Worm (Caenorhabditis elegans): ENCODE measurements around the gene lin-22.

DNA sequence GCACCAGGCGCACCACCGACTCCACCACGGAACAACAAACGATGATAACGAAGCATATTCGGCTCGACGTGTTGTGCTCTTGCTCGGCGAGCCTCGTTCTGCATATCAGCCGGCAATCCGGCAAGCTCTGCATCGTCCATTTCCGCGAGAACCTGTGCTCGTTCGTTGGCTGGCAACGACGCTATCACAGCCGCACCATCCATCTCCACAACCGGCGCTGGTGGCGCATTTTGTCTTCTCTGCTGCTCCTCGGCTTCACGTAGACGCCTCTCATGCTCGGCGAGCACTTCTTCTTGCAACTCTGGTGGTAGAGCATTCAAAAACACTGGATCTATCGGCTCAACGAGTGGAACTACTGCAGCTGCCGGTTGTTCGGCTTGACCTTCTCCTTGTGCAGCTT, 18.4 kb downstream of the lin-22 start:
- no peak for TF ChIP-seq unc-3 (GFP tag; conservative IDR thresholded peaks at IDR 0.05)
- no peak for TF ChIP-seq unc-3 (tag; optimal IDR thresholded peaks at IDR 0.05)
- TF ChIP-seq mec-3 (tag; optimal IDR thresholded peaks at IDR 0.05; ENCODE audit: borderline replicate concordance): no peak
- no peak for TF ChIP-seq fkh-10 (GFP tag; optimal IDR thresholded peaks at IDR 0.05)
- no peak for TF ChIP-seq lim-6 (tag; optimal IDR thresholded peaks at IDR 0.05)
- TF ChIP-seq zip-5 (tag; optimal IDR thresholded peaks at IDR 0.05): no peak

Data from whole organism, late embryonic.